Worm (Caenorhabditis elegans) whole organism, L3 larva: ENCODE results near the gene C46F9.6.

Experiments used
- aly-2 ChIP-seq: fragments of 150-350 bp; optimal IDR thresholded peaks from 2 replicates; lab custom pipeline; 2014; ENCODE audit warnings: missing biosample characterization, missing genetic modification characterization
- ceh-16 ChIP-seq: sonication (generic microtip); optimal IDR thresholded peaks from 2 replicates; lab custom pipeline; 2017; ENCODE audit warnings: missing biosample characterization, missing genetic modification characterization
- daf-12 ChIP-seq: fragments of 150-350 bp; optimal IDR thresholded peaks from 2 replicates; lab custom pipeline; 2014; ENCODE audit warnings: missing biosample characterization, missing genetic modification reagents, missing genetic modification characterization
- lsy-12 ChIP-seq: sonication (generic microtip); optimal IDR thresholded peaks from 2 replicates; lab custom pipeline; 2016; ENCODE audit warnings: mild to moderate bottlenecking, missing genetic modification characterization, missing compliant biosample characterization
- nhr-237 ChIP-seq: fragments of 150-350 bp; optimal IDR thresholded peaks from 2 replicates; lab custom pipeline; 2014; ENCODE audit warnings: missing biosample characterization, missing genetic modification characterization
- unc-62 ChIP-seq: fragments of 150-350 bp; sonication (generic microtip); optimal IDR thresholded peaks from 4 replicates; lab custom pipeline; 2014; ENCODE audit warnings: missing biosample characterization, missing genetic modification reagents, missing genetic modification characterization

- no peak for TF ChIP-seq daf-12 (tag; lab: Kevin White, UChicago)
- no peak for TF ChIP-seq aly-2
- TF ChIP-seq unc-62 (GFP tag; lab: Kevin White, UChicago): no peak
- TF ChIP-seq ceh-16 (tag; lab: Kevin White, UChicago): no peak
- TF ChIP-seq lsy-12 (tag; lab: Kevin White, UChicago): no peak
- no peak for TF ChIP-seq nhr-237 (tag; lab: Kevin White, UChicago)
Measured at ce11 chrII:1922665-1923187, 24.7 kb downstream of the C46F9.6 start, which contains the start of the genes bath-2 and F52C6.4.
